Fruit fly (Drosophila melanogaster): ENCODE results near the gene LManV.
A peak's percentile ranks its signal among the peaks of the same experiment; 100 is the strongest.

LManV gene

dm6 chr2L:8776163-8776562, at the start of gene LManV:
LManV (minus strand) TSS chr2L:8776263.
- no peak for TF ChIP-seq brk (GFP tag; optimal IDR thresholded peaks at IDR 0.05)

dm6 chr2L:8825222-8825869, 49.3 kb upstream of the LManV start, which contains the start of gene SoxN:
SoxN (plus strand) TSS chr2L:8825645.
- TF ChIP-seq HLH106 (tag; optimal IDR thresholded peaks at IDR 0.05): no peak
- TF ChIP-seq lola (GFP tag; optimal IDR thresholded peaks at IDR 0.05): no peak
- TF ChIP-seq Hr83 (GFP tag; optimal IDR thresholded peaks at IDR 0.05; ENCODE audit: poor library complexity, severe bottlenecking): peak; percentile 21
- no peak for TF ChIP-seq brk (GFP tag; optimal IDR thresholded peaks at IDR 0.05)
- peak; percentile 7 for TF ChIP-seq fru (GFP tag; optimal IDR thresholded peaks at IDR 0.05)
- TF ChIP-seq Hr78 (GFP tag; optimal IDR thresholded peaks at IDR 0.05): no peak
- no peak for TF ChIP-seq Rel (GFP tag; optimal IDR thresholded peaks at IDR 0.05)
- TF ChIP-seq Rel (tag; optimal IDR thresholded peaks at IDR 0.05): no peak
- no peak for TF ChIP-seq sv (GFP tag; optimal IDR thresholded peaks at IDR 0.05)
- TF ChIP-seq psq (GFP tag; optimal IDR thresholded peaks at IDR 0.05): peak; percentile 2
- TF ChIP-seq Myc (optimal IDR thresholded peaks at IDR 0.05): no peak
- TF ChIP-seq foxo (GFP tag; optimal IDR thresholded peaks at IDR 0.05): no peak
- TF ChIP-seq pan (optimal IDR thresholded peaks at IDR 0.05): no peak
- no peak for TF ChIP-seq Jra (GFP tag; optimal IDR thresholded peaks at IDR 0.05)
- TF ChIP-seq dsf (GFP tag; optimal IDR thresholded peaks at IDR 0.05; ENCODE audit: borderline replicate concordance): no peak
- peak; percentile 21 for TF ChIP-seq rgr (GFP tag; optimal IDR thresholded peaks at IDR 0.05)
- no peak for TF ChIP-seq br (GFP tag; optimal IDR thresholded peaks at IDR 0.05)
- TF ChIP-seq Mio (GFP tag; optimal IDR thresholded peaks at IDR 0.05): no peak
- TF ChIP-seq Vsx2 (GFP tag; optimal IDR thresholded peaks at IDR 0.05; ENCODE audit: partially characterized antibody): peak; percentile 84
- no peak for TF ChIP-seq CG9705 (GFP tag; optimal IDR thresholded peaks at IDR 0.05)
- no peak for TF ChIP-seq jim (GFP tag; optimal IDR thresholded peaks at IDR 0.05)
- TF ChIP-seq GATAd (GFP tag; optimal IDR thresholded peaks at IDR 0.05): no peak
- no peak for TF ChIP-seq dmrt93B (GFP tag; optimal IDR thresholded peaks at IDR 0.05)
- no peak for TF ChIP-seq Hnf4 (GFP tag; optimal IDR thresholded peaks at IDR 0.05)
- TF ChIP-seq usp (GFP tag; optimal IDR thresholded peaks at IDR 0.05): no peak
- TF ChIP-seq woc (GFP tag; optimal IDR thresholded peaks at IDR 0.05): no peak
- no peak for TF ChIP-seq Dfd (GFP tag; optimal IDR thresholded peaks at IDR 0.05)
- TF ChIP-seq sage (GFP tag; optimal IDR thresholded peaks at IDR 0.05): no peak
- TF ChIP-seq ey (GFP tag; optimal IDR thresholded peaks at IDR 0.05): no peak
- no peak for TF ChIP-seq OdsH (GFP tag; optimal IDR thresholded peaks at IDR 0.05)
- no peak for TF ChIP-seq tai (GFP tag; optimal IDR thresholded peaks at IDR 0.05)
- TF ChIP-seq Dif (GFP tag; optimal IDR thresholded peaks at IDR 0.05; ENCODE audit: partially characterized antibody): peak; percentile 26
- TF ChIP-seq CG32264 (GFP tag; optimal IDR thresholded peaks at IDR 0.05): no peak
- peak; percentile 12 for TF ChIP-seq Sp1 (GFP tag; optimal IDR thresholded peaks at IDR 0.05)
- TF ChIP-seq h (GFP tag; optimal IDR thresholded peaks at IDR 0.05): peak; percentile 17
- TF ChIP-seq Abd-B (GFP tag; optimal IDR thresholded peaks at IDR 0.05): no peak
- TF ChIP-seq dl (GFP tag; optimal IDR thresholded peaks at IDR 0.05; ENCODE audit: insufficient read depth in 1 of 2, partially characterized antibody in 2 of 2): no peak
- TF ChIP-seq CrebA (GFP tag; optimal IDR thresholded peaks at IDR 0.05; ENCODE audit: borderline replicate concordance): no peak
- peak; percentile 86 for TF ChIP-seq N (GFP tag; optimal IDR thresholded peaks at IDR 0.05)

dm6 chr2L:8820539-8820938, 44.5 kb upstream of the LManV start:
- TF ChIP-seq Dfd (GFP tag; optimal IDR thresholded peaks at IDR 0.05) (no peak), sage (GFP tag; optimal IDR thresholded peaks at IDR 0.05) (no peak), Jra (GFP tag; optimal IDR thresholded peaks at IDR 0.05) (no peak), fru (GFP tag; optimal IDR thresholded peaks at IDR 0.05) (no peak), CG32264 (GFP tag; optimal IDR thresholded peaks at IDR 0.05) (no peak), Hnf4 (GFP tag; optimal IDR thresholded peaks at IDR 0.05) (no peak), usp (GFP tag; optimal IDR thresholded peaks at IDR 0.05) (no peak), Hr78 (GFP tag; optimal IDR thresholded peaks at IDR 0.05) (no peak), lola (GFP tag; optimal IDR thresholded peaks at IDR 0.05) (no peak), N (GFP tag; optimal IDR thresholded peaks at IDR 0.05) (no peak)

Data from whole organism, wandering third instar larva.